Worm (Caenorhabditis elegans): Measurements from ENCODE around the gene hcp-1.

ce11 chrV:6579992-6580391, 14.0 kb upstream of the hcp-1 start, which contains the start of gene EGAP9.3:
- no peak for TF ChIP-seq nhr-77 (tag; optimal IDR thresholded peaks at IDR 0.05)
- TF ChIP-seq zag-1 (tag; optimal IDR thresholded peaks at IDR 0.05), result no peak
- TF ChIP-seq lin-15B (tag; optimal IDR thresholded peaks at IDR 0.05), result no peak
- no peak for TF ChIP-seq saeg-2 (GFP tag; IDR thresholded peaks at IDR 0.05)
- no peak for TF ChIP-seq mdl-1 (tag; optimal IDR thresholded peaks at IDR 0.05)
- no peak for TF ChIP-seq mes-2 (tag; optimal IDR thresholded peaks at IDR 0.05; ENCODE audit: poor library complexity, severe bottlenecking)
- TF ChIP-seq daf-16 (GFP tag; optimal IDR thresholded peaks at IDR 0.05), result no peak
- peak; percentile 19 for TF ChIP-seq daf-16 (tag; optimal IDR thresholded peaks at IDR 0.05)
- TF ChIP-seq dve-1 (tag; optimal IDR thresholded peaks at IDR 0.05; ENCODE audit: insufficient read depth), result no peak
- TF ChIP-seq Y75B8A.6 (GFP tag; IDR thresholded peaks at IDR 0.05), result no peak
- no peak for TF ChIP-seq F26F4.8 (GFP tag; conservative IDR thresholded peaks at IDR 0.05)

Measured in whole organism, L4 larva.